Worm (Caenorhabditis elegans): ENCODE results near the gene hlh-3.

Gene hlh-3

ce11 chrII:9076098-9076879 is 10.1 kb upstream of the hlh-3 start:
- no peak for TF ChIP-seq cog-1 (tag; optimal IDR thresholded peaks at IDR 0.05)
- no peak for TF ChIP-seq ref-1 (GFP tag; conservative IDR thresholded peaks at IDR 0.05)
- TF ChIP-seq tab-1 (GFP tag; IDR thresholded peaks at IDR 0.05) = no peak
- no peak for TF ChIP-seq flt-1 (GFP tag; IDR thresholded peaks at IDR 0.05)
- no peak for TF ChIP-seq ztf-29 (GFP tag; IDR thresholded peaks at IDR 0.05)
- no peak for TF ChIP-seq klf-2 (GFP tag; conservative IDR thresholded peaks at IDR 0.05)
- TF ChIP-seq T22C8.4 (GFP tag; IDR thresholded peaks at IDR 0.05) = no peak

ce11 chrII:9078351-9078750 is 8.1 kb upstream of the hlh-3 start:
- no peak for TF ChIP-seq cog-1 (tag; optimal IDR thresholded peaks at IDR 0.05)

- TF ChIP-seq ztf-23 (GFP tag; IDR thresholded peaks at IDR 0.05) (no peak), ref-1 (GFP tag; conservative IDR thresholded peaks at IDR 0.05) (no peak), ztf-29 (GFP tag; IDR thresholded peaks at IDR 0.05) (no peak), med-1 (GFP tag; optimal IDR thresholded peaks at IDR 0.05; ENCODE audit: insufficient read depth) (no peak), cog-1 (tag; optimal IDR thresholded peaks at IDR 0.05) (no peak), klf-2 (GFP tag; conservative IDR thresholded peaks at IDR 0.05) (no peak)
These were observed 3.3 kb upstream of the hlh-3 start, which contains the start of gene sysm-1 for ce11 chrII:9083093-9083492. Gene sysm-1 (minus strand): TSS chrII:9083193.

ce11 chrII:9092910-9093309 is 6.5 kb downstream of the hlh-3 start:
- TF ChIP-seq tab-1 (GFP tag; IDR thresholded peaks at IDR 0.05) (no peak), T22C8.4 (GFP tag; IDR thresholded peaks at IDR 0.05) (no peak), med-1 (GFP tag; optimal IDR thresholded peaks at IDR 0.05; ENCODE audit: insufficient read depth) (no peak), ref-1 (GFP tag; conservative IDR thresholded peaks at IDR 0.05) (no peak)

ce11 chrII:9093584-9093983 is 7.2 kb downstream of the hlh-3 start, which contains the start of gene C07H4.1:
Gene C07H4.1 (minus strand): TSS chrII:9093684.
- TF ChIP-seq ref-1 (GFP tag; conservative IDR thresholded peaks at IDR 0.05) (no peak), cog-1 (tag; optimal IDR thresholded peaks at IDR 0.05) (no peak), klf-2 (GFP tag; conservative IDR thresholded peaks at IDR 0.05) (no peak), med-1 (GFP tag; optimal IDR thresholded peaks at IDR 0.05; ENCODE audit: insufficient read depth) (no peak), ztf-29 (GFP tag; IDR thresholded peaks at IDR 0.05) (no peak), flt-1 (GFP tag; IDR thresholded peaks at IDR 0.05) (no peak), T22C8.4 (GFP tag; IDR thresholded peaks at IDR 0.05) (no peak)

ce11 chrII:9094247-9094790 is 7.9 kb downstream of the hlh-3 start:
- TF ChIP-seq med-1 (GFP tag; optimal IDR thresholded peaks at IDR 0.05; ENCODE audit: insufficient read depth) (no peak), cog-1 (tag; optimal IDR thresholded peaks at IDR 0.05) (no peak), ref-1 (GFP tag; conservative IDR thresholded peaks at IDR 0.05) (no peak), ztf-23 (GFP tag; IDR thresholded peaks at IDR 0.05) (no peak), klf-2 (GFP tag; conservative IDR thresholded peaks at IDR 0.05) (no peak), flt-1 (GFP tag; IDR thresholded peaks at IDR 0.05) (no peak), tab-1 (GFP tag; IDR thresholded peaks at IDR 0.05) (no peak), ztf-29 (GFP tag; IDR thresholded peaks at IDR 0.05) (no peak), T22C8.4 (GFP tag; IDR thresholded peaks at IDR 0.05) (no peak)

ce11 chrII:9097302-9097701 is 10.9 kb downstream of the hlh-3 start:
- no peak for TF ChIP-seq T22C8.4 (GFP tag; IDR thresholded peaks at IDR 0.05)
- TF ChIP-seq ztf-23 (GFP tag; IDR thresholded peaks at IDR 0.05) = no peak
- no peak for TF ChIP-seq cog-1 (tag; optimal IDR thresholded peaks at IDR 0.05)
- TF ChIP-seq flt-1 (GFP tag; IDR thresholded peaks at IDR 0.05) = no peak
- TF ChIP-seq med-1 (GFP tag; optimal IDR thresholded peaks at IDR 0.05; ENCODE audit: insufficient read depth) = no peak
- TF ChIP-seq ref-1 (GFP tag; conservative IDR thresholded peaks at IDR 0.05) = no peak
- TF ChIP-seq tab-1 (GFP tag; IDR thresholded peaks at IDR 0.05) = no peak
- no peak for TF ChIP-seq klf-2 (GFP tag; conservative IDR thresholded peaks at IDR 0.05)
- TF ChIP-seq ztf-29 (GFP tag; IDR thresholded peaks at IDR 0.05) = no peak

ce11 chrII:9098505-9098904 is 12.1 kb downstream of the hlh-3 start, which contains the start of gene clh-5:
Gene clh-5 (minus strand): TSS chrII:9098605.
- no peak for TF ChIP-seq T22C8.4 (GFP tag; IDR thresholded peaks at IDR 0.05)
- TF ChIP-seq ztf-23 (GFP tag; IDR thresholded peaks at IDR 0.05) = no peak
- TF ChIP-seq flt-1 (GFP tag; IDR thresholded peaks at IDR 0.05) = no peak
- no peak for TF ChIP-seq cog-1 (tag; optimal IDR thresholded peaks at IDR 0.05)
- TF ChIP-seq med-1 (GFP tag; optimal IDR thresholded peaks at IDR 0.05; ENCODE audit: insufficient read depth) = no peak
- TF ChIP-seq ztf-29 (GFP tag; IDR thresholded peaks at IDR 0.05) = no peak
- no peak for TF ChIP-seq klf-2 (GFP tag; conservative IDR thresholded peaks at IDR 0.05)
- no peak for TF ChIP-seq tab-1 (GFP tag; IDR thresholded peaks at IDR 0.05)
- no peak for TF ChIP-seq ref-1 (GFP tag; conservative IDR thresholded peaks at IDR 0.05)

ce11 chrII:9099017-9099416 is 12.6 kb downstream of the hlh-3 start, which contains the start of gene T24H10.1:
Gene T24H10.1 (plus strand): TSS chrII:9099371.
- no peak for TF ChIP-seq T22C8.4 (GFP tag; IDR thresholded peaks at IDR 0.05)
- no peak for TF ChIP-seq klf-2 (GFP tag; conservative IDR thresholded peaks at IDR 0.05)
- TF ChIP-seq med-1 (GFP tag; optimal IDR thresholded peaks at IDR 0.05; ENCODE audit: insufficient read depth) = no peak
- no peak for TF ChIP-seq ztf-23 (GFP tag; IDR thresholded peaks at IDR 0.05)

- TF ChIP-seq tab-1 (GFP tag; IDR thresholded peaks at IDR 0.05) (no peak), flt-1 (GFP tag; IDR thresholded peaks at IDR 0.05) (no peak)
These were observed 14.4 kb downstream of the hlh-3 start, which contains the start of gene T24H10.5 for ce11 chrII:9100798-9101197. Gene T24H10.5 (plus strand): TSS chrII:9101098.
